Worm (Caenorhabditis elegans) whole organism, early embryonic: ENCODE measurements around the gene ZK1010.5.

Experiments used
- F13C5.2 ChIP-seq: sonication (generic microtip); optimal IDR thresholded peaks from 2 replicates; lab custom pipeline; 2017; ENCODE audit warnings: mild to moderate bottlenecking, missing genetic modification characterization, inconsistent platforms, missing compliant biosample characterization
- pes-1 ChIP-seq: fragments of 200-800 bp; sonication (Bioruptor generic); IDR thresholded peaks from 2 replicates; pipeline ENCODE4 v1.3.6; 2022; ENCODE audit warnings: missing genetic modification reagents, missing genetic modification characterization, missing compliant biosample characterization
- tbx-37 ChIP-seq: fragments of 200-800 bp; sonication (Bioruptor generic); conservative IDR thresholded peaks from 2 replicates; pipeline ENCODE4 v1.3.6; 2022; ENCODE audit warnings: missing genetic modification reagents, missing genetic modification characterization, missing compliant biosample characterization
- tra-4 ChIP-seq: sonication (generic microtip); optimal IDR thresholded peaks from 2 replicates; lab custom pipeline; 2017; ENCODE audit warnings: missing genetic modification characterization, missing compliant biosample characterization

ce11 chrIII:12944064-12944463 lies 43.3 kb downstream of the ZK1010.5 start:
- TF ChIP-seq tbx-37 (GFP tag; lab: Robert Waterston, UW) (no peak), F13C5.2 (tag; lab: Kevin White, UChicago) (no peak), tra-4 (tag; lab: Kevin White, UChicago) (no peak), pes-1 (GFP tag; lab: Robert Waterston, UW) (no peak)
